Worm (Caenorhabditis elegans) whole organism, L2 larva: ENCODE data around the gene smg-3.
"Not testable (repeated sequence)": the region's sequence is repeated elsewhere in the genome, so short reads cannot be mapped to it uniquely, and the experiment has no call there.

ENCODE experiments used
- ZK546.5 ChIP-seq: sonication (generic microtip); optimal IDR thresholded peaks from 2 replicates; lab custom pipeline; 2017; ENCODE audit warnings: missing biosample characterization, missing genetic modification characterization
- lin-11 ChIP-seq: fragments of 150-350 bp; sonication (generic microtip); optimal IDR thresholded peaks from 2 replicates; lab custom pipeline; 2014; ENCODE audit warnings: missing biosample characterization, missing genetic modification characterization, inconsistent platforms, mixed read lengths
- unc-55 ChIP-seq: fragments of 150-350 bp; sonication (generic microtip); optimal IDR thresholded peaks from 3 replicates; lab custom pipeline; 2014; ENCODE audit warnings: missing biosample characterization, missing genetic modification reagents, missing genetic modification characterization

Gene smg-3

DNA sequence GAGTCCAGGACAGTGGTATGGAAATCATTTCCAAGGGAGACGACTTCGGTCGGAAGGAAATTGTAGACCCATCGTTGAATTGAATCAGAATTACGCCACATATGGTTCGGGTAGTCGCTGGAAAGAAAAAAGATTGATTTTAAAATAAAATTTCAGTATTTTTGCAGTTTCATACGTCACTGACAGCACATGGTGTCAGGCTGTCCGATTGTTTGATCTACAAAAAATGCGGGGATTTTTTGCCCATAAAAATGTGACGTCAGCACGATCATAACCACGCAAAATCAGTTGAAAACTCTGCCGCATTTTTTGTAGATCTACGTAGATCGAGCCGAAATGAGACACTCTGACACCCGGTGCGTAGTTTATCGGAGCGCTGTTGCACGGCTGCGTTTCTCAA lies 55.5 kb downstream of the smg-3 start, which contains the start of gene Y73B6BL.12:
Y73B6BL.12 (minus strand) TSS at position 101 of the 400 bp plus-strand sequence.
- not testable (repeated sequence) for TF ChIP-seq ZK546.5, unc-55, lin-11
